Fruit fly (Drosophila melanogaster) whole organism, pupa: ENCODE results near the gene pbl.

Experiments used
- CG10348 ChIP-seq: fragments of 200-800 bp; sonication (Bioruptor generic); IDR thresholded peaks from 2 replicates; pipeline ENCODE4 v1.3.6; 2022; ENCODE audit warnings: missing biosample characterization, missing genetic modification characterization
- CG14655 ChIP-seq: fragments of 200-800 bp; sonication (Bioruptor generic); optimal IDR thresholded peaks from 3 replicates; lab custom pipeline; 2017; ENCODE audit warnings: mild to moderate bottlenecking, missing biosample characterization, missing genetic modification reagents, missing genetic modification characterization
- CG9948 ChIP-seq: fragments of 200-800 bp; sonication (Bioruptor generic); optimal IDR thresholded peaks from 2 replicates; lab custom pipeline; 2018; ENCODE audit warnings: missing biosample characterization, mild to moderate bottlenecking, missing genetic modification characterization, moderate library complexity
- Snoo ChIP-seq: fragments of 200-800 bp; sonication (Bioruptor generic); optimal IDR thresholded peaks from 3 replicates; lab custom pipeline; 2017; ENCODE audit warnings: missing biosample characterization, mild to moderate bottlenecking, missing genetic modification characterization, inconsistent platforms
- rn ChIP-seq: fragments of 200-800 bp; sonication (Bioruptor generic); IDR thresholded peaks from 2 replicates; pipeline ENCODE4 v1.3.6; 2022; ENCODE audit warnings: missing biosample characterization, missing genetic modification characterization

DNA sequence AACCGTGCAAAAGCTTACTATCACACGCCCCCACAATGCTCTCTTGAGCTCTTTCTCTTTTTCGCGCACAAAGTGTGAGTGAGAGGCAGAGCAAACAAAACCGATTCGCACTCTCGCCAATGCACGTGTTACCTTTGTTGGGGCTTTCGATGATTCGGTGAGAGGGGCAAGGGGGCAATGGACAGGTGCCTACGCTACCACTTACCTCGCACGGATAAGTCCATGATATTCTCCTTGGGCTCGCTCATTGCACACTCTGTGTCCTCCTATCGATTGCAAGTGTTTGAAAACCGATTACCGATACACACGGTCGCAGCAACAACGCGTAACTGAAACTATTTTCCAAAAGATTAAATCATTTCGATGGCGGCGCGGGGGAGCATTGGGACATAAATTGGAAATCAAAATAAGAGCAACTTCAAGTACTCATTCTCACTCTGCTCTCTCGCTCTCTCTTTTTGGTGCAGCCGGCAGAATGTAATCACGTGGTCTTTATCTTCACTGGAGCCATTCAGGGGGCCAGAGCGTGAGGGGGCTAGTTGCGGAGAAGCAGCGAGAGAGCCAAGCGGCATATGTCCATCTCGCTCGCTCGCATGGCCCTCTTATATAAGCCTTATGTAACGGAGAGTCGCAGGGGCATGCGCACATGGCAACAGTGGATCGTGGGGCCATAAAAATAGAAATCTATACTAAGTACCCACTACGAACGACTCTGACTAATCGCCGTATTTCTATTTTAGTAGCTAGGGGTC lies 44.5 kb downstream of the pbl start, which contains the start of gene Pdp1:
- TF ChIP-seq Snoo (tag; lab: Kevin White, UChicago) (no peak), rn (GFP tag; lab: Robert Waterston, UW) (0 out of 2 replicates have a peak, but pooled peaks have one; percentile 30), CG9948 (tag; lab: Kevin White, UChicago) (no peak), CG10348 (GFP tag; lab: Robert Waterston, UW) (no peak), CG14655 (GFP tag; lab: Kevin White, UChicago) (peak; percentile 48)
